Fruit fly (Drosophila melanogaster) whole organism, embryonic: Measurements from ENCODE around the gene AlkB.

Experiments used
- Bgb ChIP-seq: fragments of 200-800 bp; sonication (Bioruptor generic); IDR thresholded peaks from 2 replicates; pipeline ENCODE4 v1.3.6; 2022; ENCODE audit warnings: missing biosample characterization, missing genetic modification characterization; ENCODE audit not compliant: partially characterized antibody
- CG10147 ChIP-seq: fragments of 200-800 bp; sonication (Bioruptor generic); optimal IDR thresholded peaks from 2 replicates; lab custom pipeline; 2019; ENCODE audit warnings: missing biosample characterization, mild to moderate bottlenecking, missing genetic modification characterization, moderate library complexity
- CG10543 ChIP-seq: fragments of 200-800 bp; sonication (Bioruptor generic); optimal IDR thresholded peaks from 3 replicates; lab custom pipeline; 2017; ENCODE audit warnings: missing biosample characterization, mild to moderate bottlenecking, missing genetic modification characterization, moderate library complexity
- CG11696 ChIP-seq: fragments of 200-800 bp; sonication (Bioruptor generic); IDR thresholded peaks from 2 replicates; pipeline ENCODE4 v1.3.6; 2022; ENCODE audit warnings: missing biosample characterization, missing genetic modification characterization
- CG12942 ChIP-seq: fragments of 200-800 bp; sonication (Bioruptor generic); optimal IDR thresholded peaks from 3 replicates; lab custom pipeline; 2016; ENCODE audit warnings: missing biosample characterization, missing genetic modification characterization
- CG14860 ChIP-seq: fragments of 200-800 bp; sonication (Bioruptor generic); IDR thresholded peaks from 3 replicates; pipeline ENCODE4 v1.3.6; 2022; ENCODE audit warnings: missing biosample characterization, missing genetic modification characterization; ENCODE audit not compliant: partially characterized antibody
- CG16779 ChIP-seq: fragments of 200-800 bp; sonication (Bioruptor generic); IDR thresholded peaks from 2 replicates; pipeline ENCODE4 v1.3.6; 2022; ENCODE audit warnings: missing biosample characterization, missing genetic modification characterization
- CG17186 ChIP-seq: fragments of 200-800 bp; sonication (Bioruptor generic); optimal IDR thresholded peaks from 3 replicates; lab custom pipeline; 2017; ENCODE audit warnings: missing biosample characterization, missing genetic modification reagents, missing genetic modification characterization
- CG17361 ChIP-seq: fragments of 200-800 bp; sonication (Bioruptor generic); IDR thresholded peaks from 3 replicates; pipeline ENCODE4 v1.3.6; 2022; ENCODE audit warnings: missing biosample characterization, missing genetic modification characterization
- CG18262 ChIP-seq: fragments of 200-800 bp; optimal IDR thresholded peaks from 3 replicates; lab custom pipeline; 2019; ENCODE audit warnings: missing biosample characterization, mild to moderate bottlenecking, missing genetic modification characterization, moderate library complexity
- CG18764 ChIP-seq: fragments of 200-800 bp; sonication (Bioruptor generic); optimal IDR thresholded peaks from 3 replicates; lab custom pipeline; 2016; ENCODE audit warnings: missing biosample characterization, missing genetic modification characterization
- CG32772 ChIP-seq: fragments of 200-800 bp; sonication (Bioruptor generic); IDR thresholded peaks from 2 replicates; pipeline ENCODE4 v1.3.6; 2022; ENCODE audit warnings: missing biosample characterization, missing genetic modification characterization
- CG5245 ChIP-seq: fragments of 200-800 bp; sonication (Bioruptor generic); optimal IDR thresholded peaks from 3 replicates; lab custom pipeline; 2016; ENCODE audit warnings: missing biosample characterization, missing genetic modification characterization
- CG6689 ChIP-seq: fragments of 200-800 bp; sonication (Bioruptor generic); IDR thresholded peaks from 2 replicates; pipeline ENCODE4 v1.3.6; 2022; ENCODE audit warnings: missing biosample characterization, missing genetic modification characterization
- CG6813 ChIP-seq: fragments of 200-800 bp; sonication (Bioruptor generic); optimal IDR thresholded peaks from 2 replicates; lab custom pipeline; 2017; ENCODE audit warnings: missing biosample characterization, missing genetic modification characterization, mild to moderate bottlenecking, moderate library complexity, missing genetic modification reagents
- CG6854 ChIP-seq: fragments of 200-800 bp; sonication (Bioruptor generic); optimal IDR thresholded peaks from 3 replicates; lab custom pipeline; 2017; ENCODE audit warnings: missing biosample characterization, mild to moderate bottlenecking, missing genetic modification characterization
- CG7556 ChIP-seq: fragments of 200-800 bp; sonication (Bioruptor generic); optimal IDR thresholded peaks from 2 replicates; lab custom pipeline; 2017; ENCODE audit warnings: missing biosample characterization, mild to moderate bottlenecking, missing genetic modification characterization
- CG8944 ChIP-seq: fragments of 200-800 bp; sonication (Bioruptor generic); optimal IDR thresholded peaks from 3 replicates; lab custom pipeline; 2016; ENCODE audit warnings: missing biosample characterization, missing genetic modification characterization
- CG9437 ChIP-seq: fragments of 200-800 bp; sonication (Bioruptor generic); optimal IDR thresholded peaks from 2 replicates; lab custom pipeline; 2018; ENCODE audit warnings: missing biosample characterization, mild to moderate bottlenecking, missing genetic modification characterization
- CG9876 ChIP-seq: fragments of 200-800 bp; sonication (Bioruptor generic); optimal IDR thresholded peaks from 2 replicates; lab custom pipeline; 2016; ENCODE audit warnings: missing biosample characterization, missing genetic modification characterization
- CHES-1-like ChIP-seq: fragments of 200-800 bp; sonication (Bioruptor generic); optimal IDR thresholded peaks from 2 replicates; lab custom pipeline; 2016; ENCODE audit warnings: missing biosample characterization, missing genetic modification characterization
- Chrac-16 ChIP-seq: fragments of 200-800 bp; sonication (Bioruptor generic); optimal IDR thresholded peaks from 3 replicates; lab custom pipeline; 2016; ENCODE audit warnings: missing biosample characterization, missing genetic modification characterization
- E2f1 ChIP-seq: fragments of 200-800 bp; sonication (Bioruptor generic); IDR thresholded peaks from 2 replicates; pipeline ENCODE4 v1.3.6; 2022; ENCODE audit warnings: missing biosample characterization, missing genetic modification characterization
- H2.0 ChIP-seq: fragments of 200-800 bp; sonication (Bioruptor generic); IDR thresholded peaks from 2 replicates; pipeline ENCODE4 v1.3.6; 2022; ENCODE audit warnings: missing biosample characterization, missing genetic modification characterization
- Hand ChIP-seq: fragments of 200-800 bp; sonication (Bioruptor generic); optimal IDR thresholded peaks from 2 replicates; lab custom pipeline; 2017; ENCODE audit warnings: mild to moderate bottlenecking, missing biosample characterization, missing genetic modification reagents, missing genetic modification characterization
- Hr78 ChIP-seq, 2 experiments: fragments of 200-800 bp in 1 of 2; fragments of >200 bp in 1 of 2; sonication (Bioruptor generic) in 1 of 2; optimal IDR thresholded peaks; 2 replicates each; lab custom pipeline; 2017 to 2019; ENCODE audit warnings: missing biosample characterization in 2 of 2, missing genetic modification characterization in 2 of 2, mild to moderate bottlenecking in 1 of 2, moderate library complexity in 1 of 2
- Jarid2 ChIP-seq: fragments of 200-800 bp; sonication (Bioruptor generic); optimal IDR thresholded peaks from 3 replicates; lab custom pipeline; 2017; ENCODE audit warnings: mild to moderate bottlenecking, missing biosample characterization, missing genetic modification reagents, missing genetic modification characterization
- Lpt ChIP-seq: fragments of >200 bp; optimal IDR thresholded peaks from 2 replicates; lab custom pipeline; 2018; ENCODE audit warnings: missing biosample characterization, missing genetic modification characterization
- Max ChIP-seq: fragments of 200-800 bp; sonication (Bioruptor generic); optimal IDR thresholded peaks from 2 replicates; lab custom pipeline; 2016; ENCODE audit warnings: missing biosample characterization, mild to moderate bottlenecking, missing genetic modification characterization
- Scr ChIP-seq: fragments of 200-800 bp; sonication (Bioruptor generic); IDR thresholded peaks from 2 replicates; pipeline ENCODE4 v1.3.6; 2022; ENCODE audit warnings: missing biosample characterization, missing genetic modification characterization; ENCODE audit not compliant: partially characterized antibody
- cad ChIP-seq: fragments of >200 bp; optimal IDR thresholded peaks from 2 replicates; lab custom pipeline; 2017; ENCODE audit warnings: missing biosample characterization, missing genetic modification characterization
- cg ChIP-seq: fragments of 200-800 bp; sonication (Bioruptor generic); optimal IDR thresholded peaks from 3 replicates; lab custom pipeline; 2019; ENCODE audit warnings: missing biosample characterization, mild to moderate bottlenecking, missing genetic modification characterization, moderate library complexity
- cwo ChIP-seq: fragments of 200-800 bp; sonication (Bioruptor generic); optimal IDR thresholded peaks from 3 replicates; lab custom pipeline; 2017; ENCODE audit warnings: missing biosample characterization, missing genetic modification characterization, mild to moderate bottlenecking, moderate library complexity, missing genetic modification reagents
- dati ChIP-seq: fragments of 200-800 bp; sonication (Bioruptor generic); IDR thresholded peaks from 2 replicates; pipeline ENCODE4 v1.3.6; 2022; ENCODE audit warnings: missing biosample characterization, missing genetic modification characterization
- disco-r ChIP-seq: fragments of 200-800 bp; sonication (Bioruptor generic); optimal IDR thresholded peaks from 2 replicates; lab custom pipeline; 2016; ENCODE audit warnings: missing biosample characterization, missing genetic modification characterization
- dm ChIP-seq: fragments of 200-800 bp; sonication (Bioruptor generic); optimal IDR thresholded peaks from 3 replicates; lab custom pipeline; 2016; ENCODE audit warnings: missing biosample characterization, missing genetic modification characterization
- dmrt11E ChIP-seq: fragments of 200-800 bp; sonication (Bioruptor generic); optimal IDR thresholded peaks from 3 replicates; lab custom pipeline; 2018; ENCODE audit warnings: missing biosample characterization, mild to moderate bottlenecking, missing genetic modification characterization, moderate library complexity
- exex ChIP-seq: fragments of 200-800 bp; sonication (Bioruptor generic); optimal IDR thresholded peaks from 4 replicates; lab custom pipeline; 2018; ENCODE audit warnings: missing biosample characterization, mild to moderate bottlenecking, missing genetic modification characterization, moderate library complexity
- gcm ChIP-seq: fragments of 200-800 bp; sonication (Bioruptor generic); optimal IDR thresholded peaks from 2 replicates; lab custom pipeline; 2019; ENCODE audit warnings: missing biosample characterization, mild to moderate bottlenecking, missing genetic modification characterization, moderate library complexity
- gcm2 ChIP-seq: fragments of 200-800 bp; sonication (Bioruptor generic); optimal IDR thresholded peaks from 2 replicates; lab custom pipeline; 2016; ENCODE audit warnings: missing biosample characterization, missing genetic modification characterization
- gem ChIP-seq: fragments of 200-800 bp; sonication (Bioruptor generic); optimal IDR thresholded peaks from 2 replicates; lab custom pipeline; 2019; ENCODE audit warnings: missing biosample characterization, mild to moderate bottlenecking, missing genetic modification characterization, moderate library complexity
- lmd ChIP-seq: fragments of 200-800 bp; sonication (Bioruptor generic); IDR thresholded peaks from 2 replicates; pipeline ENCODE4 v1.3.6; 2022; ENCODE audit warnings: missing biosample characterization, missing genetic modification characterization
- lola ChIP-seq, 3 experiments: fragments of >200 bp in 2 of 3; fragments of 200-800 bp in 1 of 3; sonication (Bioruptor generic) in 1 of 3; optimal IDR thresholded peaks; 2 replicates each; lab custom pipeline; 2017 to 2019; ENCODE audit warnings: missing biosample characterization in 3 of 3, missing genetic modification characterization in 3 of 3, mild to moderate bottlenecking in 1 of 3, moderate library complexity in 1 of 3
- org-1 ChIP-seq: fragments of 200-800 bp; sonication (Bioruptor generic); optimal IDR thresholded peaks from 2 replicates; lab custom pipeline; 2017; ENCODE audit warnings: missing biosample characterization, missing genetic modification characterization
- prd ChIP-seq, 3 experiments: fragments of >200 bp in 2 of 3; fragments of 200-800 bp in 1 of 3; sonication (Bioruptor generic) in 1 of 3; optimal IDR thresholded peaks in 2 of 3; IDR thresholded peaks in 1 of 3; 2 replicates in 2 of 3; 3 replicates in 1 of 3; pipeline versions ENCODE4 v1.3.6 to Lab custom; 2017 to 2022; ENCODE audit warnings: missing biosample characterization in 1 of 3, missing genetic modification characterization in 1 of 3
- repo ChIP-seq: fragments of 200-800 bp; sonication (Bioruptor generic); optimal IDR thresholded peaks from 2 replicates; lab custom pipeline; 2016; ENCODE audit warnings: missing biosample characterization, missing genetic modification characterization
- shn ChIP-seq: fragments of 200-800 bp; sonication (Bioruptor generic); optimal IDR thresholded peaks from 3 replicates; lab custom pipeline; 2016; ENCODE audit warnings: missing biosample characterization, missing genetic modification characterization
- slou ChIP-seq: fragments of 200-800 bp; sonication (Bioruptor generic); optimal IDR thresholded peaks from 3 replicates; lab custom pipeline; 2016; ENCODE audit warnings: missing biosample characterization, missing genetic modification characterization
- tgo ChIP-seq: fragments of 200-800 bp; sonication (Bioruptor generic); IDR thresholded peaks from 3 replicates; pipeline ENCODE4 v1.3.6; 2022; ENCODE audit warnings: missing biosample characterization, missing genetic modification characterization
- vvl ChIP-seq: fragments of 200-800 bp; sonication (Bioruptor generic); IDR thresholded peaks from 2 replicates; pipeline ENCODE4 v1.3.6; 2022; ENCODE audit warnings: missing biosample characterization, missing genetic modification characterization
- wek ChIP-seq: fragments of 200-800 bp; sonication (Bioruptor generic); optimal IDR thresholded peaks from 3 replicates; lab custom pipeline; 2018; ENCODE audit warnings: missing biosample characterization, mild to moderate bottlenecking, missing genetic modification characterization, moderate library complexity

The AlkB gene

DNA sequence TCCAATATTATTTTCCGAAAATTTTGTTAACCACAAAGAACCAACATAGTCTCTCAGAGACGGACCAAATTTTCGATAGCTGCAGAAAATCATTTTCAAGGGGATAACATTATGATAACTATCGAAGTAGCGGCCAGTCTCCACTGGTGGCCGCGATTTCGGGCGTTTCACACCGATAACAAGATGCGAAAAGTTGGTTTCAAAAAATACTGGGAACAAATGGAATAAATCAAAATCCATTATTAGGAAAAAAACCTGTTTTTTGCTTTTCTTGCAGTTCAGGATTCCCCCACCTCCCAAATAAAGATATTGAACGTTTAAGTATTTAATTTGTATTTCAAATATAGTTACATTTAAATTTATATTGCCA is 27.9 kb upstream of the AlkB start, which contains the start of gene tay (continued):
- TF ChIP-seq shn (GFP tag; lab: Kevin White, UChicago) (no peak), CG5245 (GFP tag; lab: Kevin White, UChicago) (no peak), CG6689 (GFP tag; lab: Robert Waterston, UW) (no peak), CG6854 (no peak), gcm2 (GFP tag; lab: Kevin White, UChicago) (no peak), CG18764 (GFP tag; lab: Kevin White, UChicago) (no peak), Lpt (GFP tag; lab: Kevin White, UChicago) (no peak), CG32772 (GFP tag; lab: Robert Waterston, UW) (no peak), disco-r (GFP tag; lab: Kevin White, UChicago) (no peak), slou (GFP tag; lab: Kevin White, UChicago) (peak; percentile 1), Hr78 (GFP tag; optimal IDR thresholded peaks at IDR 0.05; lab: Kevin White, UChicago) (peak in 1 of 2 experiments; percentile 66), CG10147 (GFP tag; lab: Kevin White, UChicago) (no peak), Chrac-16 (GFP tag; lab: Kevin White, UChicago) (no peak), dm (GFP tag; lab: Kevin White, UChicago) (no peak), cg (GFP tag; lab: Kevin White, UChicago) (no peak), Max (GFP tag; lab: Kevin White, UChicago) (no peak), tgo (GFP tag; lab: Robert Waterston, UW) (no peak), org-1 (GFP tag; lab: Kevin White, UChicago) (no peak), CG10543 (GFP tag; lab: Kevin White, UChicago) (no peak), Jarid2 (GFP tag; lab: Kevin White, UChicago) (no peak), Scr (GFP tag; lab: Robert Waterston, UW) (peak; percentile 63), CG12942 (GFP tag; lab: Kevin White, UChicago) (no peak), wek (no peak), cwo (GFP tag; lab: Kevin White, UChicago) (no peak), gem (tag; lab: Kevin White, UChicago) (no peak), CG6813 (GFP tag; lab: Kevin White, UChicago) (no peak), dmrt11E (tag; lab: Kevin White, UChicago) (no peak), CG9876 (no peak), CG7556 (GFP tag; lab: Kevin White, UChicago) (no peak), gcm (GFP tag; lab: Kevin White, UChicago) (no peak), CG11696 (GFP tag; lab: Robert Waterston, UW) (no peak), cad (GFP tag; lab: Kevin White, UChicago) (no peak), CG16779 (no peak), Hand (GFP tag; lab: Kevin White, UChicago) (no peak), CG8944 (no peak), lola (GFP tag; optimal IDR thresholded peaks at IDR 0.05; lab: Kevin White, UChicago) (no peak), Bgb (peak; percentile 84), CG14860 (GFP tag; lab: Robert Waterston, UW) (no peak; the same call in 2 of the 3 replicates), CG17361 (GFP tag; lab: Robert Waterston, UW) (no peak), lmd (GFP tag; lab: Robert Waterston, UW) (no peak; the same call in 1 of the 2 replicates), H2.0 (GFP tag; lab: Robert Waterston, UW) (no peak), CG9437 (GFP tag; lab: Kevin White, UChicago) (no peak), repo (GFP tag; lab: Kevin White, UChicago) (no peak), E2f1 (GFP tag; lab: Robert Waterston, UW) (no peak), CG18262 (tag; lab: Kevin White, UChicago) (no peak), CHES-1-like (GFP tag; lab: Kevin White, UChicago) (peak; percentile 1), dati (GFP tag; lab: Robert Waterston, UW) (no peak), vvl (GFP tag; lab: Robert Waterston, UW) (peak; percentile 46), prd (optimal IDR thresholded peaks at IDR 0.05; lab: Kevin White, UChicago) (no peak), prd (GFP tag; IDR thresholded peaks at IDR 0.05; lab: Robert Waterston, UW) (no peak), CG17186 (GFP tag; lab: Kevin White, UChicago) (peak; percentile 20), exex (tag; lab: Kevin White, UChicago) (no peak)
